Fruit fly (Drosophila melanogaster) whole organism, prepupa: ENCODE results near the gene CG7829.
A peak's percentile ranks its signal among the peaks of the same experiment; 100 is the strongest.

ENCODE experiments used
- Blimp-1 ChIP-seq: fragments of 200-800 bp; sonication (Bioruptor generic); optimal IDR thresholded peaks from 3 replicates; lab custom pipeline; 2017; ENCODE audit warnings: missing biosample characterization, missing genetic modification characterization, mild to moderate bottlenecking, moderate library complexity, missing genetic modification reagents
- CG10631 ChIP-seq: fragments of 200-800 bp; sonication (Bioruptor generic); optimal IDR thresholded peaks from 2 replicates; lab custom pipeline; 2016; ENCODE audit warnings: missing biosample characterization, missing genetic modification characterization
- CG10669 ChIP-seq: fragments of 200-800 bp; sonication (Bioruptor generic); optimal IDR thresholded peaks from 3 replicates; lab custom pipeline; 2018; ENCODE audit warnings: missing biosample characterization, mild to moderate bottlenecking, missing genetic modification characterization, moderate library complexity
- CG11294 ChIP-seq: fragments of 200-800 bp; sonication (Bioruptor generic); IDR thresholded peaks from 2 replicates; pipeline ENCODE4 v1.3.6; 2022; ENCODE audit warnings: missing biosample characterization, missing genetic modification characterization
- CG11762 ChIP-seq: fragments of 200-800 bp; sonication (Bioruptor generic); optimal IDR thresholded peaks from 3 replicates; lab custom pipeline; 2016; ENCODE audit warnings: missing biosample characterization, missing genetic modification characterization; ENCODE audit not compliant: insufficient read depth
- CG11902 ChIP-seq: fragments of 200-800 bp; sonication (Bioruptor generic); optimal IDR thresholded peaks from 3 replicates; lab custom pipeline; 2016; ENCODE audit warnings: missing biosample characterization, missing genetic modification characterization
- CG15336 ChIP-seq: fragments of 200-800 bp; sonication (Bioruptor generic); IDR thresholded peaks from 2 replicates; pipeline ENCODE4 v1.3.6; 2022; ENCODE audit warnings: missing biosample characterization, missing genetic modification characterization
- CG1621 ChIP-seq: fragments of 200-800 bp; sonication (Bioruptor generic); optimal IDR thresholded peaks from 3 replicates; lab custom pipeline; 2018; ENCODE audit warnings: missing biosample characterization, mild to moderate bottlenecking, missing genetic modification characterization
- CG3032 ChIP-seq: fragments of 200-800 bp; optimal IDR thresholded peaks from 2 replicates; lab custom pipeline; 2019; ENCODE audit warnings: missing biosample characterization, mild to moderate bottlenecking, missing genetic modification characterization, moderate library complexity
- CG31627 ChIP-seq: fragments of 200-800 bp; sonication (Bioruptor generic); optimal IDR thresholded peaks from 3 replicates; lab custom pipeline; 2016; ENCODE audit warnings: missing biosample characterization, missing genetic modification characterization
- CG3919 ChIP-seq: fragments of 200-800 bp; sonication (Bioruptor generic); optimal IDR thresholded peaks from 3 replicates; lab custom pipeline; 2016; ENCODE audit warnings: missing biosample characterization, missing genetic modification characterization
- CG4318 ChIP-seq: fragments of 200-800 bp; sonication (Bioruptor generic); optimal IDR thresholded peaks from 3 replicates; lab custom pipeline; 2017; ENCODE audit warnings: missing biosample characterization, mild to moderate bottlenecking, missing genetic modification characterization
- CG6163 ChIP-seq: fragments of 200-800 bp; sonication (Bioruptor generic); IDR thresholded peaks from 3 replicates; pipeline ENCODE4 v1.3.6; 2022; ENCODE audit warnings: missing biosample characterization, missing genetic modification characterization
- CG6276 ChIP-seq: fragments of 200-800 bp; sonication (Bioruptor generic); optimal IDR thresholded peaks from 2 replicates; lab custom pipeline; 2017; ENCODE audit warnings: missing biosample characterization, mild to moderate bottlenecking, missing genetic modification characterization
- CG6792 ChIP-seq: fragments of 200-800 bp; sonication (Bioruptor generic); optimal IDR thresholded peaks from 3 replicates; lab custom pipeline; 2016; ENCODE audit warnings: missing biosample characterization, missing genetic modification characterization
- CG6808 ChIP-seq: fragments of 200-800 bp; sonication (Bioruptor generic); optimal IDR thresholded peaks from 3 replicates; lab custom pipeline; 2017; ENCODE audit warnings: missing biosample characterization, missing genetic modification characterization, mild to moderate bottlenecking, moderate library complexity, missing genetic modification reagents
- CG8319 ChIP-seq: fragments of 200-800 bp; sonication (Bioruptor generic); optimal IDR thresholded peaks from 3 replicates; lab custom pipeline; 2016; ENCODE audit warnings: missing biosample characterization, missing genetic modification characterization
- CG8632 ChIP-seq: fragments of 200-800 bp; sonication (Bioruptor generic); optimal IDR thresholded peaks from 3 replicates; lab custom pipeline; 2016; ENCODE audit warnings: missing biosample characterization, missing genetic modification characterization
- CG9139 ChIP-seq: fragments of 200-800 bp; sonication (Bioruptor generic); optimal IDR thresholded peaks from 3 replicates; lab custom pipeline; 2017; ENCODE audit warnings: missing biosample characterization, mild to moderate bottlenecking, missing genetic modification characterization
- Eip75B ChIP-seq: fragments of 200-800 bp; sonication (Bioruptor generic); optimal IDR thresholded peaks from 3 replicates; lab custom pipeline; 2016; ENCODE audit warnings: missing biosample characterization, missing genetic modification characterization
- Eip78C ChIP-seq: fragments of 200-800 bp; sonication (Bioruptor generic); peaks from one replicate; lab custom pipeline; 2016; ENCODE audit warnings: missing biosample characterization, missing genetic modification characterization
- Ets21C ChIP-seq: fragments of 200-800 bp; sonication (Bioruptor generic); optimal IDR thresholded peaks from 3 replicates; lab custom pipeline; 2016; ENCODE audit warnings: missing biosample characterization, missing genetic modification characterization
- Ets96B ChIP-seq: fragments of 200-800 bp; optimal IDR thresholded peaks from 2 replicates; lab custom pipeline; 2019; ENCODE audit warnings: missing biosample characterization, mild to moderate bottlenecking, missing genetic modification characterization, moderate library complexity
- Hr38 ChIP-seq: sonication (Bioruptor generic); optimal IDR thresholded peaks from 2 replicates; lab custom pipeline; 2016; ENCODE audit warnings: missing biosample characterization, missing genetic modification characterization
- Lpt ChIP-seq: fragments of 200-800 bp; sonication (Bioruptor generic); optimal IDR thresholded peaks from 3 replicates; lab custom pipeline; 2016; ENCODE audit warnings: missing biosample characterization, missing genetic modification characterization
- OdsH ChIP-seq: fragments of 200-800 bp; sonication (Bioruptor generic); optimal IDR thresholded peaks from 3 replicates; lab custom pipeline; 2016; ENCODE audit warnings: missing biosample characterization, missing genetic modification characterization
- Smox ChIP-seq: fragments of 200-800 bp; sonication (Bioruptor generic); optimal IDR thresholded peaks from 3 replicates; lab custom pipeline; 2016; ENCODE audit warnings: missing biosample characterization, missing genetic modification characterization
- Sox14 ChIP-seq: fragments of 200-800 bp; sonication (Bioruptor generic); optimal IDR thresholded peaks from 3 replicates; lab custom pipeline; 2016; ENCODE audit warnings: missing biosample characterization, missing genetic modification characterization
- Sox15 ChIP-seq: fragments of 200-800 bp; sonication (Bioruptor generic); optimal IDR thresholded peaks from 3 replicates; lab custom pipeline; 2016; ENCODE audit warnings: missing biosample characterization, missing genetic modification characterization
- achi ChIP-seq: fragments of 200-800 bp; sonication (Bioruptor generic); optimal IDR thresholded peaks from 3 replicates; lab custom pipeline; 2016; ENCODE audit warnings: missing biosample characterization, missing genetic modification characterization
- acj6 ChIP-seq: fragments of 200-800 bp; sonication (Bioruptor generic); optimal IDR thresholded peaks from 3 replicates; lab custom pipeline; 2016; ENCODE audit warnings: missing biosample characterization, missing genetic modification characterization
- cyc ChIP-seq: fragments of 200-800 bp; sonication (Bioruptor generic); optimal IDR thresholded peaks from 3 replicates; lab custom pipeline; 2016; ENCODE audit warnings: missing biosample characterization, missing genetic modification characterization
- dac ChIP-seq: fragments of 200-800 bp; sonication (Bioruptor generic); optimal IDR thresholded peaks from 2 replicates; lab custom pipeline; 2017; ENCODE audit warnings: missing biosample characterization, mild to moderate bottlenecking, missing genetic modification characterization
- dsx ChIP-seq: fragments of 200-800 bp; optimal IDR thresholded peaks from 3 replicates; lab custom pipeline; 2019; ENCODE audit warnings: missing biosample characterization, mild to moderate bottlenecking, missing genetic modification characterization, moderate library complexity; ENCODE audit not compliant: poor library complexity, severe bottlenecking
- eg ChIP-seq: fragments of 200-800 bp; sonication (Bioruptor generic); IDR thresholded peaks from 3 replicates; pipeline ENCODE4 v1.3.6; 2022; ENCODE audit warnings: missing biosample characterization, missing genetic modification characterization
- esn ChIP-seq: fragments of 200-800 bp; sonication (Bioruptor generic); optimal IDR thresholded peaks from 2 replicates; lab custom pipeline; 2016; ENCODE audit warnings: missing biosample characterization, mild to moderate bottlenecking, missing genetic modification characterization, moderate library complexity
- fd85E ChIP-seq: fragments of 200-800 bp; sonication (Bioruptor generic); optimal IDR thresholded peaks from 3 replicates; lab custom pipeline; 2016; ENCODE audit warnings: missing biosample characterization, missing genetic modification characterization
- fkh ChIP-seq: fragments of 200-800 bp; sonication (Bioruptor generic); optimal IDR thresholded peaks from 3 replicates; lab custom pipeline; 2017; ENCODE audit warnings: missing biosample characterization, mild to moderate bottlenecking, missing genetic modification characterization, moderate library complexity
- lz ChIP-seq: fragments of 200-800 bp; sonication (Bioruptor generic); optimal IDR thresholded peaks from 3 replicates; lab custom pipeline; 2016; ENCODE audit warnings: missing biosample characterization, missing genetic modification characterization
- net ChIP-seq: fragments of 200-800 bp; sonication (Bioruptor generic); optimal IDR thresholded peaks from 3 replicates; lab custom pipeline; 2016; ENCODE audit warnings: missing biosample characterization, missing genetic modification characterization
- pdm3 ChIP-seq: fragments of 200-800 bp; sonication (Bioruptor generic); optimal IDR thresholded peaks from 3 replicates; lab custom pipeline; 2016; ENCODE audit warnings: missing biosample characterization, missing genetic modification characterization
- salr ChIP-seq, 2 experiments: fragments of 200-800 bp; sonication (Bioruptor generic); optimal IDR thresholded peaks; 3 replicates each; lab custom pipeline; 2016 to 2018; ENCODE audit warnings: missing biosample characterization in 2 of 2, missing genetic modification characterization in 2 of 2, mild to moderate bottlenecking in 1 of 2
- ss ChIP-seq, 2 experiments: fragments of 200-800 bp; sonication (Bioruptor generic); optimal IDR thresholded peaks; 2 replicates in 1 of 2; 3 replicates in 1 of 2; lab custom pipeline; 2017 to 2018; ENCODE audit warnings: mild to moderate bottlenecking in 2 of 2, missing biosample characterization in 2 of 2, missing genetic modification characterization in 2 of 2, moderate library complexity in 1 of 2
- svp ChIP-seq: fragments of 200-800 bp; sonication (Bioruptor generic); peaks from one replicate; lab custom pipeline; 2016; ENCODE audit warnings: missing biosample characterization, missing genetic modification characterization
- vri ChIP-seq: fragments of 200-800 bp; sonication (Bioruptor generic); optimal IDR thresholded peaks from 3 replicates; lab custom pipeline; 2016; ENCODE audit warnings: missing biosample characterization, mild to moderate bottlenecking, missing genetic modification characterization

CG7829 gene

dm6 chr3R:29802753-29803313 is 14.7 kb downstream of the CG7829 start, which contains the start of the genes Etfb and CG7789 (continued):
- TF ChIP-seq dac (peak; percentile 96), Sox14 (GFP tag; lab: Kevin White, UChicago) (peak; percentile 93), acj6 (peak; percentile 82), CG6808 (GFP tag; lab: Kevin White, UChicago) (peak; percentile 96), eg (peak; percentile 92), CG9139 (GFP tag; lab: Kevin White, UChicago) (peak; percentile 98), Blimp-1 (GFP tag; lab: Kevin White, UChicago) (peak; percentile 83), Ets96B (tag; lab: Kevin White, UChicago) (peak; percentile 73), CG10669 (GFP tag; lab: Kevin White, UChicago) (peak; percentile 91), CG8319 (peak; percentile 89), cyc (GFP tag; lab: Kevin White, UChicago) (peak; percentile 76), CG8632 (GFP tag; lab: Kevin White, UChicago) (peak; percentile 75), CG3032 (tag; lab: Kevin White, UChicago) (peak; percentile 89), CG31627 (GFP tag; lab: Kevin White, UChicago) (peak; percentile 86)
- TF ChIP-seq, all 60 proteins: peak for 43

dm6 chr3R:29799681-29800028 is 17.9 kb downstream of the CG7829 start:
- peak; percentile 69 for TF ChIP-seq vri
- no peak for TF ChIP-seq CG11902 (GFP tag; lab: Kevin White, UChicago)

- no peak for TF ChIP-seq OdsH (GFP tag; lab: Kevin White, UChicago)
- no peak for TF ChIP-seq net (GFP tag; lab: Kevin White, UChicago)
- TF ChIP-seq Smox (GFP tag; lab: Kevin White, UChicago): peak; percentile 53
- no peak for TF ChIP-seq CG9139 (GFP tag; lab: Kevin White, UChicago)
- no peak for TF ChIP-seq CG10669 (GFP tag; lab: Kevin White, UChicago)
- no peak for TF ChIP-seq Lpt (GFP tag; lab: Kevin White, UChicago)
- TF ChIP-seq esn (GFP tag; lab: Kevin White, UChicago): peak; percentile 65
- no peak for TF ChIP-seq Eip75B (GFP tag; lab: Kevin White, UChicago)
- TF ChIP-seq CG3032 (tag; lab: Kevin White, UChicago): peak; percentile 46
- TF ChIP-seq Ets96B (tag; lab: Kevin White, UChicago): peak; percentile 45
- TF ChIP-seq fd85E (GFP tag; lab: Kevin White, UChicago): no peak
- no peak for TF ChIP-seq CG11762 (GFP tag; lab: Kevin White, UChicago)
- peak; percentile 26 for TF ChIP-seq cyc (GFP tag; lab: Kevin White, UChicago)
- TF ChIP-seq Sox14 (GFP tag; lab: Kevin White, UChicago): peak; percentile 88
- no peak for TF ChIP-seq CG11294
- no peak for TF ChIP-seq CG8319
- no peak for TF ChIP-seq Hr38
- no peak for TF ChIP-seq Sox15 (GFP tag; lab: Kevin White, UChicago)
- TF ChIP-seq achi (GFP tag; lab: Kevin White, UChicago): no peak
- no peak for TF ChIP-seq Ets21C (GFP tag; lab: Kevin White, UChicago)
- TF ChIP-seq ss (GFP tag; optimal IDR thresholded peaks at IDR 0.05; lab: Kevin White, UChicago): peak in 1 of 2 experiments; percentile 27
- TF ChIP-seq CG4318 (GFP tag; lab: Kevin White, UChicago): no peak
- no peak for TF ChIP-seq vri
- peak; percentile 48 for TF ChIP-seq lz
- no peak for TF ChIP-seq dac
- peak; percentile 87 for TF ChIP-seq Eip78C (GFP tag; lab: Kevin White, UChicago)
- TF ChIP-seq dsx: peak; percentile 64
- peak; percentile 32 for TF ChIP-seq CG31627 (GFP tag; lab: Kevin White, UChicago)
- TF ChIP-seq CG6163: peak; percentile 50; the same call in 2 of the 3 replicates
- TF ChIP-seq salr (GFP tag; optimal IDR thresholded peaks at IDR 0.05; lab: Kevin White, UChicago): no peak
- peak; percentile 99 for TF ChIP-seq fkh
- no peak for TF ChIP-seq CG10631
- no peak for TF ChIP-seq pdm3 (GFP tag; lab: Kevin White, UChicago)
- TF ChIP-seq CG15336 (GFP tag; lab: Robert Waterston, UW): no peak
- TF ChIP-seq CG6276 (GFP tag; lab: Kevin White, UChicago): no peak
- TF ChIP-seq svp (GFP tag; lab: Kevin White, UChicago): peak; percentile 70
- TF ChIP-seq CG3919 (GFP tag; lab: Kevin White, UChicago): no peak
- no peak for TF ChIP-seq CG6792
- TF ChIP-seq CG1621 (tag; lab: Kevin White, UChicago): no peak
- no peak for TF ChIP-seq CG8632 (GFP tag; lab: Kevin White, UChicago)
Observed at dm6 chr3R:29798966-29799680, 18.4 kb downstream of the CG7829 start, which contains the start of the genes Rnb and Drice. Gene Rnb, minus strand, starts transcription at chr3R:29799354. Gene Drice, plus strand, starts transcription at chr3R:29799658.
